Worm (Caenorhabditis elegans) whole organism, late embryonic: Measurements from ENCODE around the gene Y43F8C.13.

Experiments used
- K09A11.1 ChIP-seq: sonication (generic microtip); optimal IDR thresholded peaks from 2 replicates; lab custom pipeline; 2017; ENCODE audit warnings: antibody characterized with exemption, mild to moderate bottlenecking, missing genetic modification characterization, missing compliant biosample characterization; ENCODE audit not compliant: insufficient read depth
- fkh-6 ChIP-seq: sonication (generic microtip); optimal IDR thresholded peaks from 2 replicates; lab custom pipeline; 2016; ENCODE audit warnings: missing genetic modification characterization, missing compliant biosample characterization
- nhr-11 ChIP-seq: fragments of 150-350 bp; optimal IDR thresholded peaks from 2 replicates; lab custom pipeline; 2014; ENCODE audit warnings: missing biosample characterization, missing genetic modification characterization

- TF ChIP-seq K09A11.1 = no peak
- no peak for TF ChIP-seq nhr-11
- TF ChIP-seq fkh-6 (tag; lab: Kevin White, UChicago) = no peak
These were observed 43.8 kb upstream of the Y43F8C.13 start, which contains the start of gene W04E12.2 for ce11 chrV:19741034-19741433.
